1 fruit fly cellular context compared by ENCODE assay signal in genomic region chrX:23004598-23005469, dm6.
TF ChIP-seq lines count a peak whose summit lies in the region.

Gene stnA (minus strand): TSS chrX:23004648.
Gene stnB (minus strand): TSS chrX:23004648.

TF ChIP-seq in whole organism, embryonic, 481 proteins besides CTCF, POLR2A, EP300 and RAD21 (continued from another document and continues in another):
- TF ChIP-seq CG11085 (GFP tag; IDR thresholded peaks at IDR 0.05; lab: Robert Waterston, UW), result no peak
- TF ChIP-seq HLH54F (GFP tag; optimal IDR thresholded peaks at IDR 0.05; lab: Kevin White, UChicago), result peak; percentile 18
- no peak for TF ChIP-seq exex (tag; optimal IDR thresholded peaks at IDR 0.05; lab: Kevin White, UChicago)
- TF ChIP-seq emc (GFP tag; optimal IDR thresholded peaks at IDR 0.05; lab: Kevin White, UChicago), result no peak
- peak; percentile 12 for TF ChIP-seq phol (tag; optimal IDR thresholded peaks at IDR 0.05; lab: Kevin White, UChicago)
- TF ChIP-seq CG14860 (GFP tag; IDR thresholded peaks at IDR 0.05; lab: Robert Waterston, UW; ENCODE audit: partially characterized antibody), result no peak
- no peak for TF ChIP-seq pb (GFP tag; optimal IDR thresholded peaks at IDR 0.05; lab: Kevin White, UChicago)
- TF ChIP-seq sens (GFP tag; lab: Kevin White, UChicago), result peak; percentile 74
- TF ChIP-seq CG10274 (GFP tag; optimal IDR thresholded peaks at IDR 0.05; lab: Kevin White, UChicago), result peak; percentile 31
- TF ChIP-seq mld (GFP tag; IDR thresholded peaks at IDR 0.05; lab: Robert Waterston, UW; ENCODE audit: partially characterized antibody), result no peak
- no peak for TF ChIP-seq oc (tag; optimal IDR thresholded peaks at IDR 0.05; lab: Kevin White, UChicago)
- no peak for TF ChIP-seq CG42726 (GFP tag; IDR thresholded peaks at IDR 0.05; lab: Robert Waterston, UW; ENCODE audit: partially characterized antibody)
- no peak for TF ChIP-seq CG4328 (GFP tag; optimal IDR thresholded peaks at IDR 0.05; lab: Kevin White, UChicago)
- no peak for TF ChIP-seq CG1529 (GFP tag; optimal IDR thresholded peaks at IDR 0.05; lab: Kevin White, UChicago)
- no peak for TF ChIP-seq chm (GFP tag; IDR thresholded peaks at IDR 0.05; lab: Robert Waterston, UW)
- TF ChIP-seq zfh2 (GFP tag; optimal IDR thresholded peaks at IDR 0.05; lab: Kevin White, UChicago), result no peak
- no peak for TF ChIP-seq CG11247 (GFP tag; IDR thresholded peaks at IDR 0.05; lab: Robert Waterston, UW)
- TF ChIP-seq br (optimal IDR thresholded peaks at IDR 0.05; lab: Kevin White, UChicago), result no peak
- TF ChIP-seq CG12659 (GFP tag; optimal IDR thresholded peaks at IDR 0.05; lab: Kevin White, UChicago), result no peak
- TF ChIP-seq psq (GFP tag; optimal IDR thresholded peaks at IDR 0.05; lab: Kevin White, UChicago), result no peak
- no peak for TF ChIP-seq CG31224 (GFP tag; IDR thresholded peaks at IDR 0.05; lab: Robert Waterston, UW)
- peak; percentile 4 for TF ChIP-seq ind (GFP tag; optimal IDR thresholded peaks at IDR 0.05; lab: Kevin White, UChicago)
- TF ChIP-seq Bdp1 (GFP tag; optimal IDR thresholded peaks at IDR 0.05; lab: Kevin White, UChicago), result no peak
- TF ChIP-seq CG15073 (GFP tag; optimal IDR thresholded peaks at IDR 0.05; lab: Kevin White, UChicago), result no peak
- TF ChIP-seq jing (GFP tag; optimal IDR thresholded peaks at IDR 0.05; lab: Kevin White, UChicago), result no peak
- TF ChIP-seq grn (GFP tag; optimal IDR thresholded peaks at IDR 0.05; lab: Kevin White, UChicago), result no peak
- TF ChIP-seq nau (GFP tag; optimal IDR thresholded peaks at IDR 0.05; lab: Kevin White, UChicago), result no peak
- peak; percentile 4 for TF ChIP-seq CG34376 (GFP tag; optimal IDR thresholded peaks at IDR 0.05; lab: Kevin White, UChicago)
- TF ChIP-seq kah (GFP tag; optimal IDR thresholded peaks at IDR 0.05; lab: Kevin White, UChicago), result no peak
- TF ChIP-seq CG13894 (tag; optimal IDR thresholded peaks at IDR 0.05; lab: Kevin White, UChicago), result peak; percentile 28
- TF ChIP-seq hth (optimal IDR thresholded peaks at IDR 0.05; lab: Kevin White, UChicago), result no peak
- no peak for TF ChIP-seq org-1 (GFP tag; optimal IDR thresholded peaks at IDR 0.05; lab: Kevin White, UChicago)
- no peak for TF ChIP-seq zen2 (GFP tag; IDR thresholded peaks at IDR 0.05; lab: Robert Waterston, UW; ENCODE audit: partially characterized antibody)
- TF ChIP-seq gt (GFP tag; IDR thresholded peaks at IDR 0.05; lab: Robert Waterston, UW), result no peak
- TF ChIP-seq E2f2 (GFP tag; IDR thresholded peaks at IDR 0.05; lab: Robert Waterston, UW), result 0 out of 2 replicates have a peak, but pooled peaks have one; percentile 8
- TF ChIP-seq CG8388 (GFP tag; optimal IDR thresholded peaks at IDR 0.05; lab: Kevin White, UChicago), result no peak
- peak in 1 of 2 experiments; percentile 18 for TF ChIP-seq bsh (GFP tag; optimal IDR thresholded peaks at IDR 0.05; lab: Kevin White, UChicago)
- TF ChIP-seq pita (GFP tag; optimal IDR thresholded peaks at IDR 0.05; lab: Kevin White, UChicago), result no peak
- no peak for TF ChIP-seq Tbp (GFP tag; optimal IDR thresholded peaks at IDR 0.05; lab: Kevin White, UChicago)
- no peak for TF ChIP-seq CG3995 (GFP tag; optimal IDR thresholded peaks at IDR 0.05; lab: Kevin White, UChicago)
- no peak for TF ChIP-seq CG6765 (GFP tag; optimal IDR thresholded peaks at IDR 0.05; lab: Kevin White, UChicago)
- no peak for TF ChIP-seq CG13296 (GFP tag; optimal IDR thresholded peaks at IDR 0.05; lab: Kevin White, UChicago)
- TF ChIP-seq slbo (GFP tag; IDR thresholded peaks at IDR 0.05; lab: Robert Waterston, UW), result 0 out of 2 replicates have a peak, but pooled peaks have one; percentile 24
- TF ChIP-seq Six4 (GFP tag; optimal IDR thresholded peaks at IDR 0.05; lab: Kevin White, UChicago), result no peak
- TF ChIP-seq CG9215 (GFP tag; IDR thresholded peaks at IDR 0.05; lab: Robert Waterston, UW), result peak; percentile 37; the same call in 1 of the 2 replicates
- peak; percentile 22 for TF ChIP-seq CG2712 (tag; optimal IDR thresholded peaks at IDR 0.05; lab: Kevin White, UChicago)
- TF ChIP-seq NK7.1 (GFP tag; optimal IDR thresholded peaks at IDR 0.05; lab: Kevin White, UChicago), result no peak
- TF ChIP-seq tgo (GFP tag; IDR thresholded peaks at IDR 0.05; lab: Robert Waterston, UW), result 0 out of 3 replicates have a peak, but pooled peaks have one; percentile 16
- no peak for TF ChIP-seq CG4854 (GFP tag; optimal IDR thresholded peaks at IDR 0.05; lab: Kevin White, UChicago)
- TF ChIP-seq tx (GFP tag; optimal IDR thresholded peaks at IDR 0.05; lab: Kevin White, UChicago), result no peak
- TF ChIP-seq Fer1 (GFP tag; optimal IDR thresholded peaks at IDR 0.05; lab: Kevin White, UChicago), result peak; percentile 63
- no peak for TF ChIP-seq HHEX (GFP tag; optimal IDR thresholded peaks at IDR 0.05; lab: Kevin White, UChicago)
- no peak for TF ChIP-seq CG1832 (GFP tag; optimal IDR thresholded peaks at IDR 0.05; lab: Kevin White, UChicago)
- no peak for TF ChIP-seq CG11695 (GFP tag; IDR thresholded peaks at IDR 0.05; lab: Robert Waterston, UW)
- no peak for TF ChIP-seq Rx (GFP tag; IDR thresholded peaks at IDR 0.05; lab: Robert Waterston, UW)
- no peak for TF ChIP-seq CG17912 (GFP tag; optimal IDR thresholded peaks at IDR 0.05; lab: Kevin White, UChicago)
- TF ChIP-seq CG16813 (GFP tag; IDR thresholded peaks at IDR 0.05; lab: Robert Waterston, UW; ENCODE audit: partially characterized antibody), result no peak
- TF ChIP-seq CG9876 (GFP tag; optimal IDR thresholded peaks at IDR 0.05; lab: Kevin White, UChicago), result no peak
- TF ChIP-seq CrebB (tag; optimal IDR thresholded peaks at IDR 0.05; lab: Kevin White, UChicago), result no peak
- TF ChIP-seq GATAe (GFP tag; conservative IDR thresholded peaks at IDR 0.05; lab: Robert Waterston, UW), result no peak
- peak; percentile 34 for TF ChIP-seq Meics (GFP tag; optimal IDR thresholded peaks at IDR 0.05; lab: Kevin White, UChicago)
- no peak for TF ChIP-seq Poxn (GFP tag; IDR thresholded peaks at IDR 0.05; lab: Robert Waterston, UW)
- no peak for TF ChIP-seq Dfd (GFP tag; optimal IDR thresholded peaks at IDR 0.05; lab: Kevin White, UChicago)
- TF ChIP-seq D19A (tag; optimal IDR thresholded peaks at IDR 0.05; lab: Kevin White, UChicago), result peak; percentile 71
- TF ChIP-seq sna (GFP tag; IDR thresholded peaks at IDR 0.05; lab: Robert Waterston, UW; ENCODE audit: partially characterized antibody), result no peak
- no peak for TF ChIP-seq Elba2 (GFP tag; optimal IDR thresholded peaks at IDR 0.05; lab: Kevin White, UChicago)
- TF ChIP-seq Camta (GFP tag; optimal IDR thresholded peaks at IDR 0.05; lab: Kevin White, UChicago), result no peak
- no peak for TF ChIP-seq CkIIα-i1 (GFP tag; IDR thresholded peaks at IDR 0.05; lab: Robert Waterston, UW)
- no peak for TF ChIP-seq Antp (GFP tag; optimal IDR thresholded peaks at IDR 0.05; lab: Kevin White, UChicago)
- peak; percentile 23 for TF ChIP-seq Hsf (GFP tag; optimal IDR thresholded peaks at IDR 0.05; lab: Kevin White, UChicago)
- TF ChIP-seq tup (GFP tag; optimal IDR thresholded peaks at IDR 0.05; lab: Kevin White, UChicago), result no peak
- TF ChIP-seq sd (tag; optimal IDR thresholded peaks at IDR 0.05; lab: Kevin White, UChicago), result no peak
- TF ChIP-seq Ssrp (tag; optimal IDR thresholded peaks at IDR 0.05; lab: Kevin White, UChicago), result no peak
- peak; percentile 45 for TF ChIP-seq dmrt99B (tag; optimal IDR thresholded peaks at IDR 0.05; lab: Kevin White, UChicago)
- peak; percentile 14 for TF ChIP-seq Sox100B (GFP tag; optimal IDR thresholded peaks at IDR 0.05; lab: Kevin White, UChicago)
- TF ChIP-seq Ptx1 (GFP tag; IDR thresholded peaks at IDR 0.05; lab: Robert Waterston, UW), result peak; percentile 46
- no peak for TF ChIP-seq CG2875 (GFP tag; optimal IDR thresholded peaks at IDR 0.05; lab: Kevin White, UChicago)
- no peak for TF ChIP-seq CG12104 (GFP tag; optimal IDR thresholded peaks at IDR 0.05; lab: Kevin White, UChicago)
- no peak for TF ChIP-seq salm (tag; optimal IDR thresholded peaks at IDR 0.05; lab: Kevin White, UChicago)
- TF ChIP-seq Pdp1 (GFP tag; optimal IDR thresholded peaks at IDR 0.05; lab: Kevin White, UChicago), result peak in 1 of 2 experiments; percentile 4
- no peak for TF ChIP-seq ham (GFP tag; IDR thresholded peaks at IDR 0.05; lab: Robert Waterston, UW)
- TF ChIP-seq CG12744 (GFP tag; optimal IDR thresholded peaks at IDR 0.05; lab: Kevin White, UChicago), result no peak
- no peak for TF ChIP-seq CG7357 (GFP tag; IDR thresholded peaks at IDR 0.05; lab: Robert Waterston, UW)
- TF ChIP-seq pfk (GFP tag; optimal IDR thresholded peaks at IDR 0.05; lab: Kevin White, UChicago), result no peak
- no peak for TF ChIP-seq Dll (GFP tag; IDR thresholded peaks at IDR 0.05; lab: Robert Waterston, UW; ENCODE audit: partially characterized antibody)
- TF ChIP-seq trem (tag; optimal IDR thresholded peaks at IDR 0.05; lab: Kevin White, UChicago), result no peak
- no peak for TF ChIP-seq Asciz (GFP tag; optimal IDR thresholded peaks at IDR 0.05; lab: Kevin White, UChicago)
- TF ChIP-seq CG8924 (tag; optimal IDR thresholded peaks at IDR 0.05; lab: Kevin White, UChicago), result no peak
- TF ChIP-seq CG4730 (GFP tag; IDR thresholded peaks at IDR 0.05; lab: Robert Waterston, UW), result peak; percentile 30; the same call in 1 of the 2 replicates
- TF ChIP-seq Opbp (GFP tag; IDR thresholded peaks at IDR 0.05; lab: Robert Waterston, UW; ENCODE audit: partially characterized antibody), result no peak
- no peak for TF ChIP-seq hbn (GFP tag; IDR thresholded peaks at IDR 0.05; lab: Robert Waterston, UW; ENCODE audit: partially characterized antibody)
- no peak for TF ChIP-seq schlank (tag; optimal IDR thresholded peaks at IDR 0.05; lab: Kevin White, UChicago)
- no peak for TF ChIP-seq CG17186 (GFP tag; optimal IDR thresholded peaks at IDR 0.05; lab: Kevin White, UChicago)
- no peak for TF ChIP-seq CG1792 (GFP tag; optimal IDR thresholded peaks at IDR 0.05; lab: Kevin White, UChicago)
- TF ChIP-seq CG10543 (GFP tag; optimal IDR thresholded peaks at IDR 0.05; lab: Kevin White, UChicago), result peak; percentile 16
- no peak for TF ChIP-seq luna (GFP tag; optimal IDR thresholded peaks at IDR 0.05; lab: Kevin White, UChicago)
- no peak for TF ChIP-seq CG2116 (GFP tag; optimal IDR thresholded peaks at IDR 0.05; lab: Kevin White, UChicago)
- no peak for TF ChIP-seq Sin3A (optimal IDR thresholded peaks at IDR 0.05; lab: Kevin White, UChicago)
- TF ChIP-seq CG6683 (GFP tag; optimal IDR thresholded peaks at IDR 0.05; lab: Kevin White, UChicago), result no peak
- TF ChIP-seq D (optimal IDR thresholded peaks at IDR 0.05; lab: Kevin White, UChicago), result no peak
- TF ChIP-seq D (GFP tag; optimal IDR thresholded peaks at IDR 0.05; lab: Kevin White, UChicago), result no peak
- no peak for TF ChIP-seq ab (GFP tag; optimal IDR thresholded peaks at IDR 0.05; lab: Kevin White, UChicago)
- TF ChIP-seq CG6813 (GFP tag; optimal IDR thresholded peaks at IDR 0.05; lab: Kevin White, UChicago), result no peak
- no peak for TF ChIP-seq CG5180 (GFP tag; optimal IDR thresholded peaks at IDR 0.05; lab: Kevin White, UChicago)
- no peak for TF ChIP-seq CG9437 (GFP tag; optimal IDR thresholded peaks at IDR 0.05; lab: Kevin White, UChicago)
- TF ChIP-seq Side (GFP tag; optimal IDR thresholded peaks at IDR 0.05; lab: Kevin White, UChicago), result no peak
- TF ChIP-seq nerfin-1 (tag; optimal IDR thresholded peaks at IDR 0.05; lab: Kevin White, UChicago), result no peak
- TF ChIP-seq HLH4C (GFP tag; IDR thresholded peaks at IDR 0.05; lab: Robert Waterston, UW; ENCODE audit: partially characterized antibody), result no peak
- TF ChIP-seq cas (GFP tag; IDR thresholded peaks at IDR 0.05; lab: Robert Waterston, UW), result no peak
- peak; percentile 39 for TF ChIP-seq CG7839 (tag; optimal IDR thresholded peaks at IDR 0.05; lab: Kevin White, UChicago)
- no peak for TF ChIP-seq CG33557 (GFP tag; optimal IDR thresholded peaks at IDR 0.05; lab: Kevin White, UChicago)
- TF ChIP-seq lilli (GFP tag; optimal IDR thresholded peaks at IDR 0.05; lab: Kevin White, UChicago), result peak; percentile 45
- no peak for TF ChIP-seq mirr (GFP tag; optimal IDR thresholded peaks at IDR 0.05; lab: Kevin White, UChicago)
- TF ChIP-seq CG17568 (GFP tag; optimal IDR thresholded peaks at IDR 0.05; lab: Kevin White, UChicago), result no peak
- TF ChIP-seq Adf1 (GFP tag; IDR thresholded peaks at IDR 0.05; lab: Robert Waterston, UW), result peak; percentile 40; the same call in 1 of the 2 replicates
- TF ChIP-seq slp2 (GFP tag; optimal IDR thresholded peaks at IDR 0.05; lab: Kevin White, UChicago), result no peak
- TF ChIP-seq CG2202 (tag; optimal IDR thresholded peaks at IDR 0.05; lab: Kevin White, UChicago), result no peak
- TF ChIP-seq Rfx (GFP tag; IDR thresholded peaks at IDR 0.05; lab: Robert Waterston, UW), result peak; percentile 28; the same call in 1 of the 2 replicates
- TF ChIP-seq Lhr (GFP tag; optimal IDR thresholded peaks at IDR 0.05; lab: Kevin White, UChicago), result no peak
- TF ChIP-seq CG9727 (GFP tag; optimal IDR thresholded peaks at IDR 0.05; lab: Kevin White, UChicago), result no peak
- no peak for TF ChIP-seq Atf3 (GFP tag; optimal IDR thresholded peaks at IDR 0.05; lab: Kevin White, UChicago)
- no peak for TF ChIP-seq CG15011 (GFP tag; optimal IDR thresholded peaks at IDR 0.05; lab: Kevin White, UChicago)
- no peak for TF ChIP-seq CG6272 (GFP tag; IDR thresholded peaks at IDR 0.05; lab: Robert Waterston, UW)
- TF ChIP-seq Doc3 (GFP tag; IDR thresholded peaks at IDR 0.05; lab: Robert Waterston, UW; ENCODE audit: partially characterized antibody), result no peak
- TF ChIP-seq esg (GFP tag; conservative IDR thresholded peaks at IDR 0.05; lab: Robert Waterston, UW), result peak; percentile 31; the same call in 1 of the 2 replicates
- TF ChIP-seq CG10431 (GFP tag; optimal IDR thresholded peaks at IDR 0.05; lab: Kevin White, UChicago), result no peak
- TF ChIP-seq prd (optimal IDR thresholded peaks at IDR 0.05; lab: Kevin White, UChicago), result no peak
- no peak for TF ChIP-seq prd (GFP tag; IDR thresholded peaks at IDR 0.05; lab: Robert Waterston, UW)
- no peak for TF ChIP-seq btn (GFP tag; optimal IDR thresholded peaks at IDR 0.05; lab: Kevin White, UChicago)
- TF ChIP-seq CG2120 (GFP tag; optimal IDR thresholded peaks at IDR 0.05; lab: Kevin White, UChicago), result peak; percentile 51
- no peak for TF ChIP-seq hb (GFP tag; IDR thresholded peaks at IDR 0.05; lab: Robert Waterston, UW; ENCODE audit: partially characterized antibody)
- peak in 1 of 2 experiments; percentile 57 for TF ChIP-seq Hr51 (GFP tag; optimal IDR thresholded peaks at IDR 0.05; lab: Kevin White, UChicago)
- no peak for TF ChIP-seq repo (GFP tag; optimal IDR thresholded peaks at IDR 0.05; lab: Kevin White, UChicago)
- TF ChIP-seq wor (GFP tag; IDR thresholded peaks at IDR 0.05; lab: Robert Waterston, UW), result no peak
- no peak for TF ChIP-seq CHES-1-like (GFP tag; optimal IDR thresholded peaks at IDR 0.05; lab: Kevin White, UChicago)
- no peak for TF ChIP-seq CG12769 (tag; optimal IDR thresholded peaks at IDR 0.05; lab: Kevin White, UChicago)
